Worm (Caenorhabditis elegans) whole organism, L3 larva: ENCODE measurements around the gene lin-23.

Source experiments
- ZK546.5 ChIP-seq: sonication (generic microtip); optimal IDR thresholded peaks from 2 replicates; lab custom pipeline; 2017; ENCODE audit warnings: missing biosample characterization, missing genetic modification characterization
- ama-1 ChIP-seq: fragments of 150-350 bp; optimal IDR thresholded peaks from 2 replicates; lab custom pipeline; 2018
- ceh-16 ChIP-seq: sonication (generic microtip); optimal IDR thresholded peaks from 2 replicates; lab custom pipeline; 2017; ENCODE audit warnings: missing biosample characterization, missing genetic modification characterization
- ceh-9 ChIP-seq: sonication (generic microtip); optimal IDR thresholded peaks from 2 replicates; lab custom pipeline; 2018; ENCODE audit warnings: missing biosample characterization, missing genetic modification characterization
- daf-12 ChIP-seq: fragments of 150-350 bp; optimal IDR thresholded peaks from 2 replicates; lab custom pipeline; 2014; ENCODE audit warnings: missing biosample characterization, missing genetic modification reagents, missing genetic modification characterization
- egl-27 ChIP-seq: sonication (generic microtip); optimal IDR thresholded peaks from 4 replicates; lab custom pipeline; 2017; ENCODE audit warnings: missing biosample characterization, missing genetic modification reagents, missing genetic modification characterization
- egl-5 ChIP-seq: fragments of 150-350 bp; optimal IDR thresholded peaks from 2 replicates; lab custom pipeline; 2017; ENCODE audit warnings: missing biosample characterization, missing genetic modification reagents, missing genetic modification characterization, inconsistent platforms
- elt-1 ChIP-seq: fragments of 150-350 bp; optimal IDR thresholded peaks from 2 replicates; lab custom pipeline; 2014; ENCODE audit warnings: missing biosample characterization, missing genetic modification characterization
- elt-2 ChIP-seq: sonication (generic microtip); optimal IDR thresholded peaks from 2 replicates; lab custom pipeline; 2016; ENCODE audit warnings: missing genetic modification reagents, mild to moderate bottlenecking, missing genetic modification characterization, missing compliant biosample characterization
- elt-3 ChIP-seq, 3 experiments: fragments of 150-350 bp in 1 of 3; sonication (generic microtip) in 2 of 3; optimal IDR thresholded peaks; 2 replicates in 2 of 3; 4 replicates in 1 of 3; lab custom pipeline; 2014 to 2017; ENCODE audit warnings: missing biosample characterization in 3 of 3, missing genetic modification characterization in 3 of 3
- eor-1 ChIP-seq, 2 experiments: fragments of 150-350 bp; optimal IDR thresholded peaks; 2 replicates each; lab custom pipeline; 2014 to 2018; ENCODE audit warnings: missing biosample characterization in 2 of 2, missing genetic modification characterization in 2 of 2
- fkh-10 ChIP-seq: sonication (generic microtip); optimal IDR thresholded peaks from 2 replicates; lab custom pipeline; 2017; ENCODE audit warnings: missing biosample characterization, missing genetic modification reagents, missing genetic modification characterization
- fkh-2 ChIP-seq: fragments of 150-350 bp; optimal IDR thresholded peaks from 2 replicates; lab custom pipeline; 2014; ENCODE audit warnings: missing biosample characterization, missing genetic modification reagents, missing genetic modification characterization
- fos-1 ChIP-seq: fragments of 150-350 bp; optimal IDR thresholded peaks from 2 replicates; lab custom pipeline; 2014; ENCODE audit warnings: missing biosample characterization, missing genetic modification characterization
- hmg-11 ChIP-seq: sonication (generic microtip); optimal IDR thresholded peaks from 2 replicates; lab custom pipeline; 2016; ENCODE audit warnings: missing genetic modification characterization, missing compliant biosample characterization
- jun-1 ChIP-seq: fragments of 150-350 bp; optimal IDR thresholded peaks from 2 replicates; lab custom pipeline; 2014; ENCODE audit warnings: missing biosample characterization, missing genetic modification reagents, missing genetic modification characterization
- mml-1 ChIP-seq: fragments of 150-350 bp; sonication (generic microtip); optimal IDR thresholded peaks from 3 replicates; lab custom pipeline; 2014; ENCODE audit warnings: missing biosample characterization, missing genetic modification characterization
- nfya-1 ChIP-seq: sonication (generic microtip); optimal IDR thresholded peaks from 2 replicates; lab custom pipeline; 2017; ENCODE audit warnings: missing genetic modification characterization, mild to moderate bottlenecking, missing compliant biosample characterization, antibody characterized with exemption, moderate library complexity; ENCODE audit not compliant: insufficient read depth
- nhr-11 ChIP-seq: fragments of 150-350 bp; optimal IDR thresholded peaks from 2 replicates; lab custom pipeline; 2014; ENCODE audit warnings: missing biosample characterization, missing genetic modification characterization
- nhr-12 ChIP-seq: fragments of 150-350 bp; optimal IDR thresholded peaks from 2 replicates; lab custom pipeline; 2014; ENCODE audit warnings: missing biosample characterization, missing genetic modification characterization
- nhr-23 ChIP-seq: fragments of 150-350 bp; optimal IDR thresholded peaks from 2 replicates; lab custom pipeline; 2014; ENCODE audit warnings: missing biosample characterization, missing genetic modification reagents, missing genetic modification characterization
- nhr-237 ChIP-seq: fragments of 150-350 bp; optimal IDR thresholded peaks from 2 replicates; lab custom pipeline; 2014; ENCODE audit warnings: missing biosample characterization, missing genetic modification characterization
- nhr-25 ChIP-seq: sonication (generic microtip); optimal IDR thresholded peaks from 2 replicates; lab custom pipeline; 2017; ENCODE audit warnings: missing biosample characterization, missing genetic modification characterization
- nhr-43 ChIP-seq: sonication (generic microtip); optimal IDR thresholded peaks from 2 replicates; lab custom pipeline; 2016; ENCODE audit warnings: mild to moderate bottlenecking, missing genetic modification characterization, missing compliant biosample characterization; ENCODE audit not compliant: poor library complexity, severe bottlenecking
- nhr-76 ChIP-seq: fragments of 150-350 bp; sonication (generic microtip); optimal IDR thresholded peaks from 5 replicates; lab custom pipeline; 2014; ENCODE audit warnings: missing biosample characterization, missing genetic modification characterization
- nhr-77 ChIP-seq: fragments of 150-350 bp; optimal IDR thresholded peaks from 2 replicates; lab custom pipeline; 2014; ENCODE audit warnings: missing biosample characterization, missing genetic modification characterization
- pha-4 ChIP-seq: fragments of 150-350 bp; optimal IDR thresholded peaks from 2 replicates; lab custom pipeline; 2014; ENCODE audit warnings: missing biosample characterization, missing genetic modification reagents, missing genetic modification characterization
- pqm-1 ChIP-seq: fragments of 150-350 bp; optimal IDR thresholded peaks from 2 replicates; lab custom pipeline; 2017; ENCODE audit warnings: missing biosample characterization, missing genetic modification characterization, inconsistent platforms
- skn-1 ChIP-seq: fragments of 150-350 bp; optimal IDR thresholded peaks from 2 replicates; lab custom pipeline; 2014; ENCODE audit warnings: missing biosample characterization, missing genetic modification characterization
- snpc-4 ChIP-seq: fragments of 150-350 bp; optimal IDR thresholded peaks from 2 replicates; lab custom pipeline; 2014; ENCODE audit warnings: missing biosample characterization, missing genetic modification characterization
- tbx-2 ChIP-seq: sonication (generic microtip); optimal IDR thresholded peaks from 2 replicates; lab custom pipeline; 2016; ENCODE audit warnings: mild to moderate bottlenecking, missing genetic modification characterization, missing compliant biosample characterization
- unc-39 ChIP-seq: sonication (generic microtip); optimal IDR thresholded peaks from 4 replicates; lab custom pipeline; 2017; ENCODE audit warnings: missing biosample characterization, missing genetic modification characterization
- zag-1 ChIP-seq: fragments of 150-350 bp; optimal IDR thresholded peaks from 2 replicates; lab custom pipeline; 2014; ENCODE audit warnings: missing biosample characterization, missing genetic modification characterization
- ztf-4 ChIP-seq: fragments of 150-350 bp; optimal IDR thresholded peaks from 2 replicates; lab custom pipeline; 2014; ENCODE audit warnings: missing biosample characterization, missing genetic modification characterization

lin-23 gene

ce11 chrII:6333887-6334286 is 37.2 kb upstream of the lin-23 start, which contains the start of gene ttc-39B:
Gene ttc-39B (minus strand): TSS chrII:6333987.
- TF ChIP-seq snpc-4 (tag; lab: Kevin White, UChicago) (no peak), fkh-2 (tag; lab: Kevin White, UChicago) (no peak), nhr-76 (tag; lab: Kevin White, UChicago) (no peak), eor-1 (tag; optimal IDR thresholded peaks at IDR 0.05; lab: Kevin White, UChicago) (no peak), nhr-11 (tag; lab: Kevin White, UChicago) (no peak), ZK546.5 (tag; lab: Kevin White, UChicago) (no peak), daf-12 (tag; lab: Kevin White, UChicago) (no peak), nhr-43 (no peak), elt-3 (tag; optimal IDR thresholded peaks at IDR 0.05; lab: Kevin White, UChicago) (no peak), zag-1 (tag; lab: Kevin White, UChicago) (no peak)

ce11 chrII:6334745-6335260 is 36.3 kb upstream of the lin-23 start:
- TF ChIP-seq nhr-23 (tag; lab: Kevin White, UChicago) (no peak), elt-2 (peak; percentile 64), unc-39 (tag; lab: Kevin White, UChicago) (no peak), mml-1 (tag; lab: Kevin White, UChicago) (no peak), ztf-4 (tag; lab: Kevin White, UChicago) (no peak), jun-1 (no peak)

ce11 chrII:6335358-6335757 is 35.7 kb upstream of the lin-23 start, which contains the start of gene C32D5.14:
Gene C32D5.14 (plus strand): TSS chrII:6335488.
- TF ChIP-seq jun-1 (no peak), pqm-1 (peak; percentile 56), ceh-9 (no peak), egl-27 (no peak), elt-2 (peak; percentile 67), elt-1 (tag; lab: Kevin White, UChicago) (no peak), nhr-25 (tag; lab: Kevin White, UChicago) (no peak), nhr-237 (tag; lab: Kevin White, UChicago) (no peak), ztf-4 (tag; lab: Kevin White, UChicago) (no peak), nhr-77 (no peak), nhr-11 (tag; lab: Kevin White, UChicago) (peak; percentile 18), tbx-2 (tag; lab: Kevin White, UChicago) (no peak), mml-1 (tag; lab: Kevin White, UChicago) (no peak)

- no peak for TF ChIP-seq ceh-16 (tag; lab: Kevin White, UChicago)
- TF ChIP-seq pqm-1 = peak; percentile 72
- no peak for TF ChIP-seq nfya-1
- peak; percentile 51 for TF ChIP-seq elt-2
- peak; percentile 44 for TF ChIP-seq pha-4
- TF ChIP-seq unc-39 (tag; lab: Kevin White, UChicago) = no peak
These were observed 31.6 kb upstream of the lin-23 start for ce11 chrII:6339511-6339910.

- TF ChIP-seq zag-1 (tag; lab: Kevin White, UChicago) (no peak), hmg-11 (tag; lab: Kevin White, UChicago) (no peak), fkh-10 (GFP tag; lab: Kevin White, UChicago) (no peak), skn-1 (tag; lab: Kevin White, UChicago) (no peak), eor-1 (tag; optimal IDR thresholded peaks at IDR 0.05; lab: Kevin White, UChicago) (no peak), egl-5 (tag; lab: Kevin White, UChicago) (no peak), nhr-12 (tag; lab: Kevin White, UChicago) (no peak), fos-1 (tag; lab: Kevin White, UChicago) (no peak), elt-1 (tag; lab: Kevin White, UChicago) (no peak), ztf-4 (tag; lab: Kevin White, UChicago) (no peak), elt-2 (no peak), jun-1 (no peak), ama-1 (no peak)
These were observed 31.2 kb upstream of the lin-23 start, which contains the start of gene C32D5.7 for ce11 chrII:6339948-6340347. Gene C32D5.7 (minus strand): TSS chrII:6340048.
